Fruit fly (Drosophila melanogaster) whole organism, embryonic: ENCODE results near the gene cni.

Experiments
- Atf3 ChIP-seq: fragments of 200-800 bp; sonication (Bioruptor generic); optimal IDR thresholded peaks from 3 replicates; lab custom pipeline; 2016; ENCODE audit warnings: missing biosample characterization, missing genetic modification characterization
- CG11723 ChIP-seq: fragments of 200-800 bp; sonication (Bioruptor generic); optimal IDR thresholded peaks from 2 replicates; lab custom pipeline; 2017; ENCODE audit warnings: missing biosample characterization, mild to moderate bottlenecking, missing genetic modification characterization
- E2f2 ChIP-seq: fragments of 200-800 bp; sonication (Bioruptor generic); IDR thresholded peaks from 2 replicates; pipeline ENCODE4 v1.3.6; 2022; ENCODE audit warnings: missing biosample characterization, missing genetic modification characterization
- gsb ChIP-seq: fragments of 200-800 bp; sonication (Bioruptor generic); IDR thresholded peaks from 2 replicates; pipeline ENCODE4 v1.3.6; 2022; ENCODE audit warnings: missing biosample characterization, missing genetic modification characterization
- lov ChIP-seq, 2 experiments: fragments of 200-800 bp in 1 of 2; fragments of >200 bp in 1 of 2; sonication (Bioruptor generic) in 1 of 2; IDR thresholded peaks in 1 of 2; optimal IDR thresholded peaks in 1 of 2; 2 replicates in 1 of 2; 3 replicates in 1 of 2; pipeline versions ENCODE4 v1.3.6 to Lab custom; 2017 to 2022; ENCODE audit warnings: missing biosample characterization in 1 of 2, missing genetic modification characterization in 1 of 2

DNA sequence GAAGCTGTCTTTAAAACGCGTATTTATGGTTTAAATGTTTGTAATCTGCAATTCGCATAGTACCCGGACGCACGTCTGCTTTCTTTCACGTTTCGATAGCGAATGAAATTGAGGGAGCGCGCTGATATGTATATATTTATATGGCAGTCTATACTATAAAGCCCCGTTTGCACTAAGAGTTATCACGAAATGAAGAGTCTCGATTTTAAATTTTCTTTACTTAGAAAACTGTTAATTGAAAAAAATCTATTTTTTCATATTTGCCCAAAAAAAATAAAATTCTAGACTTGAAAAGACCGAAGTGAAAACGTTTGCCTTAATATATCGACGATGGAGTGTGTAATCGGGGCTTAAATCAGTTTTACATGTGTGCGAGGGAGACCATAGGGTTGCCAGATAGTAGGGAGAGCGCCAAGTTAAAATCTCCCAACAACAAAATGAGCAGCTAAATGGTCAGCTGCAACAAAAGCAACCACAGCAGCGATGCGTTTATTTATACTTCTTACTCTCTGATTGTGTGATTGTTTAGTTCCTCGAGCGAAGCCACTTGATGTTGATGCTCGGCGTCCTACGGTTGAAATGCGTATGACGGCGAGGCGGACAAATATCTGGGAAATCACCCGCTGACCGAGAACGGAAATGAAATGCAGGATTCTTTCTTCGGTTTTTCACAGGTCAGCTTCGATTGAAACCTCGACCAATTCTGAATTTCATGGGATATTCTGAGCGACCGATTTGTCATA lies 15.2 kb upstream of the cni start, which contains the start of gene cact:
- TF ChIP-seq gsb (GFP tag; lab: Robert Waterston, UW) (peak; percentile 53; the same call in 1 of the 2 replicates), Atf3 (GFP tag; lab: Kevin White, UChicago) (peak; percentile 91), E2f2 (GFP tag; lab: Robert Waterston, UW) (peak; percentile 79), lov (optimal IDR thresholded peaks at IDR 0.05; lab: Kevin White, UChicago) (no peak), lov (GFP tag; IDR thresholded peaks at IDR 0.05; lab: Robert Waterston, UW) (peak; percentile 66; the same call in 2 of the 3 replicates), CG11723 (peak; percentile 82)
